Worm (Caenorhabditis elegans) whole organism, L2 larva: ENCODE results near the gene nhr-275.

Source experiments
- C34F6.9 ChIP-seq: fragments of 150-350 bp; optimal IDR thresholded peaks from 2 replicates; lab custom pipeline; 2014; ENCODE audit warnings: missing biosample characterization, missing genetic modification characterization
- egl-27 ChIP-seq: sonication (generic microtip); optimal IDR thresholded peaks from 3 replicates; lab custom pipeline; 2017; ENCODE audit warnings: missing biosample characterization, missing genetic modification reagents, missing genetic modification characterization
- elt-3 ChIP-seq: sonication (generic microtip); optimal IDR thresholded peaks from 2 replicates; lab custom pipeline; 2017; ENCODE audit warnings: missing biosample characterization, missing genetic modification characterization
- lin-11 ChIP-seq: fragments of 150-350 bp; sonication (generic microtip); optimal IDR thresholded peaks from 2 replicates; lab custom pipeline; 2014; ENCODE audit warnings: missing biosample characterization, missing genetic modification characterization, inconsistent platforms, mixed read lengths
- lin-13 ChIP-seq: fragments of 150-350 bp; optimal IDR thresholded peaks from 2 replicates; lab custom pipeline; 2014; ENCODE audit warnings: missing biosample characterization, missing genetic modification reagents, missing genetic modification characterization
- lsy-2 ChIP-seq, 2 experiments: fragments of 150-350 bp in 1 of 2; sonication (generic microtip) in 1 of 2; optimal IDR thresholded peaks; 2 replicates each; lab custom pipeline; 2014 to 2017; ENCODE audit warnings: missing biosample characterization in 2 of 2, missing genetic modification characterization in 2 of 2
- mab-5 ChIP-seq: fragments of 150-350 bp; optimal IDR thresholded peaks from 2 replicates; lab custom pipeline; 2014; ENCODE audit warnings: missing biosample characterization, missing genetic modification characterization
- nhr-129 ChIP-seq: fragments of 150-350 bp; optimal IDR thresholded peaks from 2 replicates; lab custom pipeline; 2014; ENCODE audit warnings: missing biosample characterization, missing genetic modification characterization
- nhr-23 ChIP-seq: fragments of 150-350 bp; optimal IDR thresholded peaks from 2 replicates; lab custom pipeline; 2014; ENCODE audit warnings: missing biosample characterization, missing genetic modification reagents, missing genetic modification characterization
- sma-9 ChIP-seq, 2 experiments: fragments of 150-350 bp in 1 of 2; sonication (generic microtip) in 1 of 2; optimal IDR thresholded peaks; 2 replicates each; lab custom pipeline; 2014 to 2016; ENCODE audit warnings: missing genetic modification characterization in 2 of 2, mild to moderate bottlenecking in 1 of 2, missing biosample characterization in 1 of 2, missing compliant biosample characterization in 1 of 2, missing genetic modification reagents in 1 of 2, moderate library complexity in 1 of 2
- snpc-4 ChIP-seq: fragments of 150-350 bp; optimal IDR thresholded peaks from 2 replicates; lab custom pipeline; 2014; ENCODE audit warnings: missing biosample characterization, missing genetic modification characterization
- unc-39 ChIP-seq: fragments of 150-350 bp; optimal IDR thresholded peaks from 2 replicates; lab custom pipeline; 2014; ENCODE audit warnings: missing biosample characterization, missing genetic modification characterization
- unc-62 ChIP-seq: fragments of 150-350 bp; optimal IDR thresholded peaks from 2 replicates; lab custom pipeline; 2014; ENCODE audit warnings: missing biosample characterization, missing genetic modification reagents, missing genetic modification characterization
- zag-1 ChIP-seq: fragments of 150-350 bp; optimal IDR thresholded peaks from 2 replicates; lab custom pipeline; 2014; ENCODE audit warnings: missing biosample characterization, missing genetic modification characterization
- ztf-11 ChIP-seq: sonication (generic microtip); optimal IDR thresholded peaks from 2 replicates; lab custom pipeline; 2017; ENCODE audit warnings: missing biosample characterization, missing genetic modification characterization
- ztf-4 ChIP-seq: fragments of 150-350 bp; optimal IDR thresholded peaks from 2 replicates; lab custom pipeline; 2014; ENCODE audit warnings: missing biosample characterization, missing genetic modification characterization

The nhr-275 gene

ce11 chrV:2216927-2217326 is 49.9 kb downstream of the nhr-275 start:
- no peak for TF ChIP-seq lin-13 (GFP tag; lab: Kevin White, UChicago)
- TF ChIP-seq, all 48 proteins: peak for 0

ce11 chrV:2215352-2215751 is 51.5 kb downstream of the nhr-275 start, which contains the start of gene nstp-8:
TSS of gene nstp-8 (plus strand) at chrV:2215652.
- TF ChIP-seq mab-5 = no peak
- TF ChIP-seq elt-3 (tag; lab: Kevin White, UChicago) = no peak
- TF ChIP-seq nhr-23 = no peak
- no peak for TF ChIP-seq sma-9 (GFP tag; optimal IDR thresholded peaks at IDR 0.05; lab: Kevin White, UChicago)
- TF ChIP-seq sma-9 (tag; optimal IDR thresholded peaks at IDR 0.05; lab: Kevin White, UChicago) = no peak
- no peak for TF ChIP-seq ztf-4 (tag; lab: Kevin White, UChicago)
- no peak for TF ChIP-seq nhr-129 (tag; lab: Kevin White, UChicago)
- TF ChIP-seq zag-1 (tag; lab: Kevin White, UChicago) = no peak
- TF ChIP-seq unc-62 (GFP tag; lab: Kevin White, UChicago) = no peak
- no peak for TF ChIP-seq snpc-4 (tag; lab: Kevin White, UChicago)
- TF ChIP-seq lsy-2 (tag; optimal IDR thresholded peaks at IDR 0.05; lab: Kevin White, UChicago) = no peak
- no peak for TF ChIP-seq lin-11 (tag; lab: Kevin White, UChicago)
- no peak for TF ChIP-seq ztf-11 (tag; lab: Kevin White, UChicago)
- TF ChIP-seq unc-39 (tag; lab: Kevin White, UChicago) = no peak
- TF ChIP-seq C34F6.9 (tag; lab: Kevin White, UChicago) = no peak
- no peak for TF ChIP-seq egl-27 (tag; lab: Kevin White, UChicago)
